Fruit fly (Drosophila melanogaster) whole organism, embryonic: Measurements from ENCODE around the gene CG14400.

Source experiments
- Aef1 ChIP-seq: fragments of 200-800 bp; sonication (Bioruptor generic); IDR thresholded peaks from 3 replicates; pipeline ENCODE4 v1.3.6; 2022; ENCODE audit warnings: missing biosample characterization, missing genetic modification characterization
- B-H1 ChIP-seq: fragments of 200-800 bp; sonication (Bioruptor generic); IDR thresholded peaks from 3 replicates; pipeline ENCODE4 v1.3.6; 2022; ENCODE audit warnings: missing biosample characterization, missing genetic modification characterization
- Bdp1 ChIP-seq: fragments of 200-800 bp; sonication (Bioruptor generic); optimal IDR thresholded peaks from 3 replicates; lab custom pipeline; 2016; ENCODE audit warnings: missing biosample characterization, missing genetic modification characterization
- Blimp-1 ChIP-seq: fragments of 200-800 bp; sonication (Bioruptor generic); optimal IDR thresholded peaks from 3 replicates; lab custom pipeline; 2018; ENCODE audit warnings: missing biosample characterization, missing genetic modification characterization, mild to moderate bottlenecking, moderate library complexity, missing genetic modification reagents
- Bteb2 ChIP-seq: fragments of 200-800 bp; sonication (Bioruptor generic); optimal IDR thresholded peaks from 2 replicates; lab custom pipeline; 2016; ENCODE audit warnings: missing biosample characterization, missing genetic modification characterization
- C15 ChIP-seq: fragments of 200-800 bp; sonication (Bioruptor generic); IDR thresholded peaks from 3 replicates; pipeline ENCODE4 v1.3.6; 2022; ENCODE audit warnings: missing biosample characterization, missing genetic modification characterization
- CG1024 ChIP-seq: fragments of 200-800 bp; sonication (Bioruptor generic); IDR thresholded peaks from 2 replicates; pipeline ENCODE4 v1.3.6; 2022; ENCODE audit warnings: missing biosample characterization, missing genetic modification characterization
- CG10274 ChIP-seq: fragments of 200-800 bp; sonication (Bioruptor generic); optimal IDR thresholded peaks from 3 replicates; lab custom pipeline; 2017; ENCODE audit warnings: missing biosample characterization, mild to moderate bottlenecking, missing genetic modification characterization
- CG13296 ChIP-seq: fragments of 200-800 bp; sonication (Bioruptor generic); optimal IDR thresholded peaks from 3 replicates; lab custom pipeline; 2018; ENCODE audit warnings: missing biosample characterization, mild to moderate bottlenecking, missing genetic modification characterization
- CG14050 ChIP-seq: fragments of 200-800 bp; sonication (Bioruptor generic); IDR thresholded peaks from 3 replicates; pipeline ENCODE4 v1.3.6; 2022; ENCODE audit warnings: missing biosample characterization, missing genetic modification characterization
- CG1603 ChIP-seq: fragments of 200-800 bp; sonication (Bioruptor generic); optimal IDR thresholded peaks from 2 replicates; lab custom pipeline; 2019; ENCODE audit warnings: missing biosample characterization, mild to moderate bottlenecking, missing genetic modification characterization, moderate library complexity
- CG16863 ChIP-seq: fragments of 200-800 bp; sonication (Bioruptor generic); optimal IDR thresholded peaks from 3 replicates; lab custom pipeline; 2016; ENCODE audit warnings: missing biosample characterization, missing genetic modification characterization
- CG2712 ChIP-seq: fragments of 200-800 bp; optimal IDR thresholded peaks from 3 replicates; lab custom pipeline; 2019; ENCODE audit warnings: missing biosample characterization, mild to moderate bottlenecking, missing genetic modification characterization, moderate library complexity
- CG3065 ChIP-seq: fragments of 200-800 bp; sonication (Bioruptor generic); optimal IDR thresholded peaks from 2 replicates; lab custom pipeline; 2016; ENCODE audit warnings: missing biosample characterization, missing genetic modification characterization
- CG3163 ChIP-seq: fragments of 200-800 bp; sonication (Bioruptor generic); optimal IDR thresholded peaks from 3 replicates; lab custom pipeline; 2016; ENCODE audit warnings: missing biosample characterization, missing genetic modification characterization
- CG32772 ChIP-seq: fragments of 200-800 bp; sonication (Bioruptor generic); IDR thresholded peaks from 2 replicates; pipeline ENCODE4 v1.3.6; 2022; ENCODE audit warnings: missing biosample characterization, missing genetic modification characterization
- CG33213 ChIP-seq: fragments of 200-800 bp; sonication (Bioruptor generic); optimal IDR thresholded peaks from 3 replicates; lab custom pipeline; 2016; ENCODE audit warnings: missing biosample characterization, missing genetic modification characterization
- CG34422 ChIP-seq: fragments of 200-800 bp; sonication (Bioruptor generic); IDR thresholded peaks from 3 replicates; pipeline ENCODE4 v1.3.6; 2022; ENCODE audit warnings: missing biosample characterization, missing genetic modification characterization
- CG3995 ChIP-seq: fragments of 200-800 bp; sonication (Bioruptor generic); optimal IDR thresholded peaks from 3 replicates; lab custom pipeline; 2016; ENCODE audit warnings: missing biosample characterization, missing genetic modification characterization
- CG4282 ChIP-seq: fragments of 200-800 bp; sonication (Bioruptor generic); optimal IDR thresholded peaks from 2 replicates; lab custom pipeline; 2016; ENCODE audit warnings: missing biosample characterization, missing genetic modification characterization
- CG4360 ChIP-seq: fragments of 200-800 bp; sonication (Bioruptor generic); IDR thresholded peaks from 2 replicates; pipeline ENCODE4 v1.3.6; 2022; ENCODE audit warnings: missing biosample characterization, missing genetic modification characterization
- Dp ChIP-seq: fragments of 200-800 bp; sonication (Bioruptor generic); optimal IDR thresholded peaks from 2 replicates; lab custom pipeline; 2018; ENCODE audit warnings: missing biosample characterization, mild to moderate bottlenecking, missing genetic modification characterization, moderate library complexity
- Ets97D ChIP-seq: fragments of 200-800 bp; sonication (Bioruptor generic); optimal IDR thresholded peaks from 3 replicates; lab custom pipeline; 2016; ENCODE audit warnings: missing biosample characterization, missing genetic modification characterization
- Fer2 ChIP-seq: fragments of 200-800 bp; sonication (Bioruptor generic); optimal IDR thresholded peaks from 2 replicates; lab custom pipeline; 2018; ENCODE audit warnings: missing biosample characterization, mild to moderate bottlenecking, missing genetic modification characterization, moderate library complexity
- HLH54F ChIP-seq: fragments of 200-800 bp; sonication (Bioruptor generic); optimal IDR thresholded peaks from 3 replicates; lab custom pipeline; 2016; ENCODE audit warnings: missing biosample characterization, missing genetic modification characterization
- NfI ChIP-seq: fragments of 200-800 bp; sonication (Bioruptor generic); optimal IDR thresholded peaks from 3 replicates; lab custom pipeline; 2018; ENCODE audit warnings: missing biosample characterization, mild to moderate bottlenecking, missing genetic modification characterization, moderate library complexity
- Poxn ChIP-seq: fragments of 200-800 bp; sonication (Bioruptor generic); IDR thresholded peaks from 2 replicates; pipeline ENCODE4 v1.3.6; 2022; ENCODE audit warnings: missing biosample characterization, missing genetic modification characterization
- Rfx ChIP-seq: fragments of 200-800 bp; sonication (Bioruptor generic); IDR thresholded peaks from 2 replicates; pipeline ENCODE4 v1.3.6; 2022; ENCODE audit warnings: missing biosample characterization, missing genetic modification characterization
- Sry-β ChIP-seq: fragments of 200-800 bp; sonication (Bioruptor generic); optimal IDR thresholded peaks from 2 replicates; lab custom pipeline; 2018; ENCODE audit warnings: missing biosample characterization, mild to moderate bottlenecking, missing genetic modification characterization, moderate library complexity
- amos ChIP-seq: fragments of 200-800 bp; sonication (Bioruptor generic); IDR thresholded peaks from 2 replicates; pipeline ENCODE4 v1.3.6; 2022; ENCODE audit warnings: missing biosample characterization, missing genetic modification characterization; ENCODE audit not compliant: partially characterized antibody
- bbx ChIP-seq: fragments of 200-800 bp; sonication (Bioruptor generic); IDR thresholded peaks from 2 replicates; pipeline ENCODE4 v1.3.6; 2022; ENCODE audit warnings: missing biosample characterization, missing genetic modification characterization; ENCODE audit not compliant: partially characterized antibody
- bigmax ChIP-seq: fragments of 200-800 bp; sonication (Bioruptor generic); optimal IDR thresholded peaks from 2 replicates; lab custom pipeline; 2018; ENCODE audit warnings: missing biosample characterization, mild to moderate bottlenecking, missing genetic modification characterization
- croc ChIP-seq: fragments of 200-800 bp; sonication (Bioruptor generic); conservative IDR thresholded peaks from 3 replicates; pipeline ENCODE4 v1.3.6; 2022; ENCODE audit warnings: missing biosample characterization, missing genetic modification characterization
- cwo ChIP-seq: fragments of 200-800 bp; sonication (Bioruptor generic); optimal IDR thresholded peaks from 3 replicates; lab custom pipeline; 2017; ENCODE audit warnings: missing biosample characterization, missing genetic modification characterization, mild to moderate bottlenecking, moderate library complexity, missing genetic modification reagents
- dmrt99B ChIP-seq: fragments of 200-800 bp; sonication (Bioruptor generic); optimal IDR thresholded peaks from 2 replicates; lab custom pipeline; 2018; ENCODE audit warnings: missing biosample characterization, mild to moderate bottlenecking, missing genetic modification characterization, moderate library complexity
- dysf ChIP-seq: fragments of 200-800 bp; sonication (Bioruptor generic); IDR thresholded peaks from 3 replicates; pipeline ENCODE4 v1.3.6; 2022; ENCODE audit warnings: missing biosample characterization, missing genetic modification characterization
- fu2 ChIP-seq: fragments of 200-800 bp; sonication (Bioruptor generic); optimal IDR thresholded peaks from 2 replicates; lab custom pipeline; 2016; ENCODE audit warnings: missing biosample characterization, missing genetic modification characterization
- kay ChIP-seq: fragments of 200-800 bp; sonication (Bioruptor generic); optimal IDR thresholded peaks from 2 replicates; lab custom pipeline; 2016; ENCODE audit warnings: missing biosample characterization, missing genetic modification characterization
- ken ChIP-seq: fragments of 200-800 bp; sonication (Bioruptor generic); IDR thresholded peaks from 3 replicates; pipeline ENCODE4 v1.3.6; 2022; ENCODE audit warnings: missing biosample characterization, missing genetic modification characterization
- klu ChIP-seq: fragments of 200-800 bp; sonication (Bioruptor generic); IDR thresholded peaks from 2 replicates; pipeline ENCODE4 v1.3.6; 2022; ENCODE audit warnings: missing biosample characterization, missing genetic modification characterization
- nmo ChIP-seq: fragments of 200-800 bp; sonication (Bioruptor generic); optimal IDR thresholded peaks from 2 replicates; lab custom pipeline; 2018; ENCODE audit warnings: missing biosample characterization, mild to moderate bottlenecking, missing genetic modification characterization, moderate library complexity
- pum ChIP-seq: fragments of 200-800 bp; sonication (Bioruptor generic); optimal IDR thresholded peaks from 2 replicates; lab custom pipeline; 2016; ENCODE audit warnings: missing biosample characterization, missing genetic modification characterization
- salm ChIP-seq: fragments of 200-800 bp; sonication (Bioruptor generic); optimal IDR thresholded peaks from 2 replicates; lab custom pipeline; 2018; ENCODE audit warnings: missing biosample characterization, mild to moderate bottlenecking, missing genetic modification characterization
- sd ChIP-seq: fragments of 200-800 bp; sonication (Bioruptor generic); optimal IDR thresholded peaks from 3 replicates; lab custom pipeline; 2018; ENCODE audit warnings: missing biosample characterization, mild to moderate bottlenecking, missing genetic modification characterization, moderate library complexity
- sima ChIP-seq: fragments of 200-800 bp; sonication (Bioruptor generic); optimal IDR thresholded peaks from 2 replicates; lab custom pipeline; 2016; ENCODE audit warnings: missing biosample characterization, missing genetic modification characterization
- slou ChIP-seq: fragments of 200-800 bp; sonication (Bioruptor generic); optimal IDR thresholded peaks from 3 replicates; lab custom pipeline; 2016; ENCODE audit warnings: missing biosample characterization, missing genetic modification characterization
- slp2 ChIP-seq: fragments of 200-800 bp; sonication (Bioruptor generic); optimal IDR thresholded peaks from 2 replicates; lab custom pipeline; 2016; ENCODE audit warnings: missing biosample characterization, missing genetic modification characterization
- ssp ChIP-seq: fragments of 200-800 bp; sonication (Bioruptor generic); IDR thresholded peaks from 2 replicates; pipeline ENCODE4 v1.3.6; 2022; ENCODE audit warnings: missing biosample characterization, missing genetic modification characterization
- stc ChIP-seq: fragments of 200-800 bp; sonication (Bioruptor generic); IDR thresholded peaks from 2 replicates; pipeline ENCODE4 v1.3.6; 2022; ENCODE audit warnings: missing biosample characterization, missing genetic modification characterization
- sug ChIP-seq: fragments of 200-800 bp; optimal IDR thresholded peaks from 2 replicates; lab custom pipeline; 2019; ENCODE audit warnings: missing biosample characterization, mild to moderate bottlenecking, missing genetic modification characterization, moderate library complexity
- vfl ChIP-seq: fragments of 200-800 bp; sonication (Bioruptor generic); optimal IDR thresholded peaks from 2 replicates; lab custom pipeline; 2016; ENCODE audit warnings: missing biosample characterization, missing genetic modification characterization
- yki ChIP-seq: fragments of >200 bp; optimal IDR thresholded peaks from 3 replicates; lab custom pipeline; 2018

CG14400 gene

dm6 chr2L:20811039-20811652 is 46.5 kb downstream of the CG14400 start (continued):
- TF ChIP-seq CG1024 (GFP tag; lab: Robert Waterston, UW) (no peak), ssp (GFP tag; lab: Robert Waterston, UW) (no peak), Ets97D (GFP tag; lab: Kevin White, UChicago) (no peak), cwo (peak; percentile 38), nmo (GFP tag; lab: Kevin White, UChicago) (peak; percentile 58), Fer2 (tag; lab: Kevin White, UChicago) (no peak), vfl (no peak), Blimp-1 (GFP tag; lab: Kevin White, UChicago) (peak; percentile 68), dysf (GFP tag; lab: Robert Waterston, UW) (peak; percentile 50; the same call in 1 of the 3 replicates), CG13296 (GFP tag; lab: Kevin White, UChicago) (peak; percentile 68), Bteb2 (GFP tag; lab: Kevin White, UChicago) (no peak), CG34422 (0 out of 3 replicates have a peak, but pooled peaks have one; percentile 30), sd (tag; lab: Kevin White, UChicago) (peak; percentile 3), CG3065 (GFP tag; lab: Kevin White, UChicago) (no peak), Dp (GFP tag; lab: Kevin White, UChicago) (no peak), CG2712 (tag; lab: Kevin White, UChicago) (peak; percentile 57), Rfx (GFP tag; lab: Robert Waterston, UW) (peak; percentile 51), CG33213 (no peak), sima (GFP tag; lab: Kevin White, UChicago) (no peak), klu (GFP tag; lab: Robert Waterston, UW) (no peak), Sry-β (GFP tag; lab: Kevin White, UChicago) (no peak), C15 (GFP tag; lab: Robert Waterston, UW) (no peak), CG3163 (GFP tag; lab: Kevin White, UChicago) (no peak), CG10274 (GFP tag; lab: Kevin White, UChicago) (peak; percentile 9), slp2 (GFP tag; lab: Kevin White, UChicago) (no peak), slou (GFP tag; lab: Kevin White, UChicago) (no peak), CG3995 (GFP tag; lab: Kevin White, UChicago) (no peak), CG4282 (no peak), Poxn (no peak), CG14050 (GFP tag; lab: Robert Waterston, UW) (peak; percentile 49), sug (tag; lab: Kevin White, UChicago) (no peak), Bdp1 (GFP tag; lab: Kevin White, UChicago) (no peak), Aef1 (0 out of 3 replicates have a peak, but pooled peaks have one; percentile 20), CG1603 (tag; lab: Kevin White, UChicago) (peak; percentile 32), HLH54F (no peak), croc (GFP tag; lab: Robert Waterston, UW) (no peak), B-H1 (GFP tag; lab: Robert Waterston, UW) (peak; percentile 21; the same call in 1 of the 3 replicates), amos (GFP tag; lab: Robert Waterston, UW) (no peak), CG4360 (GFP tag; lab: Robert Waterston, UW) (no peak), bigmax (no peak), ken (GFP tag; lab: Robert Waterston, UW) (no peak), dmrt99B (peak; percentile 83), yki (lab: Kevin White, UChicago) (no peak), stc (GFP tag; lab: Robert Waterston, UW) (0 out of 2 replicates have a peak, but pooled peaks have one; percentile 30), pum (GFP tag; lab: Kevin White, UChicago) (no peak), NfI (GFP tag; lab: Kevin White, UChicago) (peak; percentile 53), CG16863 (GFP tag; lab: Kevin White, UChicago) (no peak), salm (tag; lab: Kevin White, UChicago) (no peak), CG32772 (no peak; the same call in none of the 2 replicates), bbx (no peak), fu2 (GFP tag; lab: Kevin White, UChicago) (no peak), kay (GFP tag; lab: Kevin White, UChicago) (no peak)
